Fruit fly (Drosophila melanogaster): Measurements from ENCODE around the gene CG31365.

The CG31365 gene

dm6 chr3R:23149021-23149571, 22.9 kb upstream of the CG31365 start:
- TF ChIP-seq Hnf4 (GFP tag; optimal IDR thresholded peaks at IDR 0.05) (peak; percentile 51), Rel (GFP tag; optimal IDR thresholded peaks at IDR 0.05) (peak; percentile 36), Rel (tag; optimal IDR thresholded peaks at IDR 0.05) (peak; percentile 57), br (GFP tag; optimal IDR thresholded peaks at IDR 0.05) (peak; percentile 69), sage (GFP tag; optimal IDR thresholded peaks at IDR 0.05) (peak; percentile 22), jim (GFP tag; optimal IDR thresholded peaks at IDR 0.05) (no peak), sv (GFP tag; optimal IDR thresholded peaks at IDR 0.05) (no peak), dmrt93B (GFP tag; optimal IDR thresholded peaks at IDR 0.05) (peak; percentile 78), Abd-B (GFP tag; optimal IDR thresholded peaks at IDR 0.05) (no peak), ey (GFP tag; optimal IDR thresholded peaks at IDR 0.05) (peak; percentile 55), HLH106 (tag; optimal IDR thresholded peaks at IDR 0.05) (peak; percentile 83), Mio (GFP tag; optimal IDR thresholded peaks at IDR 0.05) (no peak), Sp1 (GFP tag; optimal IDR thresholded peaks at IDR 0.05) (peak; percentile 88), lola (GFP tag; optimal IDR thresholded peaks at IDR 0.05) (no peak), foxo (GFP tag; optimal IDR thresholded peaks at IDR 0.05) (peak in 1 of 2 experiments; percentile 78), OdsH (GFP tag; optimal IDR thresholded peaks at IDR 0.05) (peak; percentile 76), CG9705 (GFP tag; optimal IDR thresholded peaks at IDR 0.05) (peak; percentile 59), tai (GFP tag; optimal IDR thresholded peaks at IDR 0.05) (peak; percentile 47), GATAd (GFP tag; optimal IDR thresholded peaks at IDR 0.05) (peak; percentile 34), rgr (GFP tag; optimal IDR thresholded peaks at IDR 0.05) (peak; percentile 83), CrebA (GFP tag; optimal IDR thresholded peaks at IDR 0.05; ENCODE audit: borderline replicate concordance) (peak; percentile 2), fru (GFP tag; optimal IDR thresholded peaks at IDR 0.05) (peak; percentile 73), h (GFP tag; optimal IDR thresholded peaks at IDR 0.05) (peak; percentile 77), psq (GFP tag; optimal IDR thresholded peaks at IDR 0.05) (peak; percentile 90), woc (GFP tag; optimal IDR thresholded peaks at IDR 0.05) (no peak), Dif (GFP tag; optimal IDR thresholded peaks at IDR 0.05; ENCODE audit: partially characterized antibody) (no peak), pan (optimal IDR thresholded peaks at IDR 0.05) (no peak)

dm6 chr3R:23148433-23148832, 22.2 kb upstream of the CG31365 start:
- TF ChIP-seq h (GFP tag; optimal IDR thresholded peaks at IDR 0.05) (peak; percentile 67), br (GFP tag; optimal IDR thresholded peaks at IDR 0.05) (peak; percentile 39), woc (GFP tag; optimal IDR thresholded peaks at IDR 0.05) (peak; percentile 91), lola (GFP tag; optimal IDR thresholded peaks at IDR 0.05) (no peak), CG32264 (GFP tag; optimal IDR thresholded peaks at IDR 0.05) (no peak), HLH106 (tag; optimal IDR thresholded peaks at IDR 0.05) (peak; percentile 82), OdsH (GFP tag; optimal IDR thresholded peaks at IDR 0.05) (peak; percentile 59), Myc (optimal IDR thresholded peaks at IDR 0.05) (peak; percentile 21), dmrt93B (GFP tag; optimal IDR thresholded peaks at IDR 0.05) (peak; percentile 63), Hr83 (GFP tag; optimal IDR thresholded peaks at IDR 0.05; ENCODE audit: poor library complexity, severe bottlenecking) (no peak), Dfd (GFP tag; optimal IDR thresholded peaks at IDR 0.05) (no peak), foxo (GFP tag; optimal IDR thresholded peaks at IDR 0.05) (peak in 1 of 2 experiments; percentile 65), CrebA (GFP tag; optimal IDR thresholded peaks at IDR 0.05; ENCODE audit: borderline replicate concordance) (no peak), tai (GFP tag; optimal IDR thresholded peaks at IDR 0.05) (no peak), sv (GFP tag; optimal IDR thresholded peaks at IDR 0.05) (no peak), CG9705 (GFP tag; optimal IDR thresholded peaks at IDR 0.05) (peak; percentile 47), Rel (GFP tag; optimal IDR thresholded peaks at IDR 0.05) (no peak), Rel (tag; optimal IDR thresholded peaks at IDR 0.05) (peak; percentile 34), ey (GFP tag; optimal IDR thresholded peaks at IDR 0.05) (peak; percentile 71), Sp1 (GFP tag; optimal IDR thresholded peaks at IDR 0.05) (peak; percentile 55), Mio (GFP tag; optimal IDR thresholded peaks at IDR 0.05) (no peak), fru (GFP tag; optimal IDR thresholded peaks at IDR 0.05) (peak; percentile 75), Hr78 (GFP tag; optimal IDR thresholded peaks at IDR 0.05) (no peak), rgr (GFP tag; optimal IDR thresholded peaks at IDR 0.05) (peak; percentile 46)

dm6 chr3R:23147625-23148024, 21.4 kb upstream of the CG31365 start:
- TF ChIP-seq rgr (GFP tag; optimal IDR thresholded peaks at IDR 0.05) = peak; percentile 52
- TF ChIP-seq Hnf4 (GFP tag; optimal IDR thresholded peaks at IDR 0.05) = peak; percentile 7
- TF ChIP-seq Sp1 (GFP tag; optimal IDR thresholded peaks at IDR 0.05) = peak; percentile 50
- peak; percentile 11 for TF ChIP-seq psq (GFP tag; optimal IDR thresholded peaks at IDR 0.05)
- peak; percentile 62 for TF ChIP-seq HLH106 (tag; optimal IDR thresholded peaks at IDR 0.05)
- TF ChIP-seq br (GFP tag; optimal IDR thresholded peaks at IDR 0.05) = peak; percentile 63
- peak; percentile 42 for TF ChIP-seq OdsH (GFP tag; optimal IDR thresholded peaks at IDR 0.05)
- TF ChIP-seq dmrt93B (GFP tag; optimal IDR thresholded peaks at IDR 0.05) = peak; percentile 36
- TF ChIP-seq foxo (GFP tag; optimal IDR thresholded peaks at IDR 0.05) = peak in 1 of 2 experiments; percentile 49
- no peak for TF ChIP-seq Vsx2 (GFP tag; optimal IDR thresholded peaks at IDR 0.05; ENCODE audit: partially characterized antibody)
- TF ChIP-seq woc (GFP tag; optimal IDR thresholded peaks at IDR 0.05) = peak; percentile 30
- TF ChIP-seq jim (GFP tag; optimal IDR thresholded peaks at IDR 0.05) = no peak
- TF ChIP-seq GATAd (GFP tag; optimal IDR thresholded peaks at IDR 0.05) = no peak
- TF ChIP-seq ey (GFP tag; optimal IDR thresholded peaks at IDR 0.05) = peak; percentile 43
- TF ChIP-seq dsf (GFP tag; optimal IDR thresholded peaks at IDR 0.05; ENCODE audit: borderline replicate concordance) = no peak
- no peak for TF ChIP-seq pan (optimal IDR thresholded peaks at IDR 0.05)
- no peak for TF ChIP-seq Jra (GFP tag; optimal IDR thresholded peaks at IDR 0.05)
- peak; percentile 82 for TF ChIP-seq h (GFP tag; optimal IDR thresholded peaks at IDR 0.05)
- TF ChIP-seq lola (GFP tag; optimal IDR thresholded peaks at IDR 0.05) = no peak
- TF ChIP-seq Mio (GFP tag; optimal IDR thresholded peaks at IDR 0.05) = no peak
- no peak for TF ChIP-seq CG32264 (GFP tag; optimal IDR thresholded peaks at IDR 0.05)
- peak; percentile 55 for TF ChIP-seq fru (GFP tag; optimal IDR thresholded peaks at IDR 0.05)
